Fruit fly (Drosophila melanogaster) whole organism, embryonic: ENCODE data around the gene CG15725.

Experiments
- CG10462 ChIP-seq: fragments of 200-800 bp; sonication (Bioruptor generic); optimal IDR thresholded peaks from 2 replicates; lab custom pipeline; 2016; ENCODE audit warnings: missing biosample characterization, missing genetic modification characterization
- CG11456 ChIP-seq: fragments of 200-800 bp; sonication (Bioruptor generic); IDR thresholded peaks from 3 replicates; pipeline ENCODE4 v1.3.6; 2022; ENCODE audit warnings: missing biosample characterization, missing genetic modification characterization
- CG11560 ChIP-seq: fragments of 200-800 bp; sonication (Bioruptor generic); IDR thresholded peaks from 3 replicates; pipeline ENCODE4 v1.3.6; 2022; ENCODE audit warnings: missing biosample characterization, missing genetic modification characterization
- CG12104 ChIP-seq: fragments of 200-800 bp; sonication (Bioruptor generic); optimal IDR thresholded peaks from 3 replicates; lab custom pipeline; 2016; ENCODE audit warnings: missing biosample characterization, missing genetic modification characterization
- CG12391 ChIP-seq: fragments of 200-800 bp; sonication (Bioruptor generic); optimal IDR thresholded peaks from 3 replicates; lab custom pipeline; 2018; ENCODE audit warnings: missing biosample characterization, mild to moderate bottlenecking, missing genetic modification characterization, moderate library complexity
- CG13424 ChIP-seq: fragments of 200-800 bp; sonication (Bioruptor generic); optimal IDR thresholded peaks from 2 replicates; lab custom pipeline; 2019; ENCODE audit warnings: missing biosample characterization, mild to moderate bottlenecking, missing genetic modification characterization, moderate library complexity
- CG14965 ChIP-seq: fragments of 200-800 bp; sonication (Bioruptor generic); optimal IDR thresholded peaks from 2 replicates; lab custom pipeline; 2016; ENCODE audit warnings: missing biosample characterization, missing genetic modification characterization, borderline replicate concordance
- CG15479 ChIP-seq: fragments of 200-800 bp; sonication (Bioruptor generic); optimal IDR thresholded peaks from 3 replicates; lab custom pipeline; 2019; ENCODE audit warnings: missing biosample characterization, mild to moderate bottlenecking, missing genetic modification characterization, moderate library complexity
- CG15696 ChIP-seq: fragments of 200-800 bp; sonication (Bioruptor generic); optimal IDR thresholded peaks from 2 replicates; lab custom pipeline; 2019; ENCODE audit warnings: missing biosample characterization, mild to moderate bottlenecking, missing genetic modification characterization, moderate library complexity
- CG1832 ChIP-seq: fragments of 200-800 bp; sonication (Bioruptor generic); optimal IDR thresholded peaks from 2 replicates; lab custom pipeline; 2017; ENCODE audit warnings: missing biosample characterization, mild to moderate bottlenecking, missing genetic modification characterization, inconsistent platforms
- CG30020 ChIP-seq: fragments of 200-800 bp; optimal IDR thresholded peaks from 2 replicates; lab custom pipeline; 2019; ENCODE audit warnings: missing biosample characterization, mild to moderate bottlenecking, missing genetic modification characterization, moderate library complexity
- CG30431 ChIP-seq: fragments of 200-800 bp; sonication (Bioruptor generic); optimal IDR thresholded peaks from 2 replicates; lab custom pipeline; 2017; ENCODE audit warnings: missing biosample characterization, missing genetic modification characterization
- CG3281 ChIP-seq: fragments of 200-800 bp; sonication (Bioruptor generic); optimal IDR thresholded peaks from 3 replicates; lab custom pipeline; 2017; ENCODE audit warnings: missing biosample characterization, mild to moderate bottlenecking, missing genetic modification characterization
- CG42726 ChIP-seq: fragments of 200-800 bp; sonication (Bioruptor generic); IDR thresholded peaks from 2 replicates; pipeline ENCODE4 v1.3.6; 2022; ENCODE audit warnings: missing biosample characterization, missing genetic modification characterization; ENCODE audit not compliant: partially characterized antibody
- CG5953 ChIP-seq: fragments of 200-800 bp; sonication (Bioruptor generic); IDR thresholded peaks from 2 replicates; pipeline ENCODE4 v1.3.6; 2022; ENCODE audit warnings: missing biosample characterization, missing genetic modification characterization
- CG7928 ChIP-seq: fragments of 200-800 bp; sonication (Bioruptor generic); optimal IDR thresholded peaks from 2 replicates; lab custom pipeline; 2017; ENCODE audit warnings: missing biosample characterization, mild to moderate bottlenecking, missing genetic modification characterization
- CG7987 ChIP-seq: fragments of 200-800 bp; sonication (Bioruptor generic); optimal IDR thresholded peaks from 2 replicates; lab custom pipeline; 2018; ENCODE audit warnings: missing biosample characterization, mild to moderate bottlenecking, missing genetic modification characterization, moderate library complexity
- CG8089 ChIP-seq: fragments of 200-800 bp; sonication (Bioruptor generic); optimal IDR thresholded peaks from 3 replicates; lab custom pipeline; 2016; ENCODE audit warnings: missing biosample characterization, missing genetic modification characterization
- CrebB ChIP-seq: fragments of 200-800 bp; sonication (Bioruptor generic); optimal IDR thresholded peaks from 3 replicates; lab custom pipeline; 2018; ENCODE audit warnings: missing biosample characterization, mild to moderate bottlenecking, missing genetic modification characterization
- D ChIP-seq, 2 experiments: fragments of 200-800 bp in 1 of 2; fragments of >200 bp in 1 of 2; sonication (Bioruptor generic) in 1 of 2; optimal IDR thresholded peaks; 2 replicates in 1 of 2; 3 replicates in 1 of 2; lab custom pipeline; 2017; ENCODE audit warnings: mild to moderate bottlenecking in 1 of 2, missing biosample characterization in 1 of 2, missing genetic modification characterization in 1 of 2, missing genetic modification reagents in 1 of 2
- Dip3 ChIP-seq: fragments of 200-800 bp; sonication (Bioruptor generic); optimal IDR thresholded peaks from 3 replicates; lab custom pipeline; 2016; ENCODE audit warnings: missing biosample characterization, missing genetic modification characterization
- ERR ChIP-seq: fragments of 200-800 bp; sonication (Bioruptor generic); optimal IDR thresholded peaks from 2 replicates; lab custom pipeline; 2016; ENCODE audit warnings: missing biosample characterization, missing genetic modification characterization
- HLH54F ChIP-seq: fragments of 200-800 bp; sonication (Bioruptor generic); optimal IDR thresholded peaks from 3 replicates; lab custom pipeline; 2016; ENCODE audit warnings: missing biosample characterization, missing genetic modification characterization
- HmgD ChIP-seq: fragments of 200-800 bp; sonication (Bioruptor generic); optimal IDR thresholded peaks from 3 replicates; lab custom pipeline; 2016; ENCODE audit warnings: missing biosample characterization, missing genetic modification characterization
- Mad ChIP-seq: fragments of 200-800 bp; sonication (Bioruptor generic); optimal IDR thresholded peaks from 2 replicates; lab custom pipeline; 2016; ENCODE audit warnings: missing biosample characterization, missing genetic modification characterization
- Oli ChIP-seq: fragments of 200-800 bp; sonication (Bioruptor generic); optimal IDR thresholded peaks from 2 replicates; lab custom pipeline; 2018; ENCODE audit warnings: missing biosample characterization, mild to moderate bottlenecking, missing genetic modification characterization, moderate library complexity
- Opbp ChIP-seq: fragments of 200-800 bp; sonication (Bioruptor generic); IDR thresholded peaks from 3 replicates; pipeline ENCODE4 v1.3.6; 2022; ENCODE audit warnings: missing biosample characterization, missing genetic modification characterization; ENCODE audit not compliant: partially characterized antibody
- Pdp1 ChIP-seq, 2 experiments: fragments of 200-800 bp; sonication (Bioruptor generic); optimal IDR thresholded peaks; 3 replicates each; lab custom pipeline; 2016; ENCODE audit warnings: missing biosample characterization in 2 of 2, missing genetic modification characterization in 2 of 2, mild to moderate bottlenecking in 1 of 2, moderate library complexity in 1 of 2
- Ptx1 ChIP-seq: fragments of 200-800 bp; sonication (Bioruptor generic); IDR thresholded peaks from 2 replicates; pipeline ENCODE4 v1.3.6; 2022; ENCODE audit warnings: missing biosample characterization, missing genetic modification characterization
- Rfx ChIP-seq: fragments of 200-800 bp; sonication (Bioruptor generic); IDR thresholded peaks from 2 replicates; pipeline ENCODE4 v1.3.6; 2022; ENCODE audit warnings: missing biosample characterization, missing genetic modification characterization
- Tbp ChIP-seq: fragments of >200 bp; optimal IDR thresholded peaks from 2 replicates; lab custom pipeline; 2018; ENCODE audit warnings: missing biosample characterization, missing genetic modification characterization
- YL-1 ChIP-seq: fragments of 200-800 bp; sonication (Bioruptor generic); optimal IDR thresholded peaks from 3 replicates; lab custom pipeline; 2017; ENCODE audit warnings: missing biosample characterization, mild to moderate bottlenecking, missing genetic modification characterization
- bowl ChIP-seq: fragments of 200-800 bp; sonication (Bioruptor generic); IDR thresholded peaks from 2 replicates; pipeline ENCODE4 v1.3.6; 2022; ENCODE audit warnings: missing biosample characterization, missing genetic modification characterization
- br ChIP-seq: fragments of >200 bp; optimal IDR thresholded peaks from 2 replicates; lab custom pipeline; 2017
- crol ChIP-seq: fragments of 200-800 bp; sonication (Bioruptor generic); IDR thresholded peaks from 2 replicates; pipeline ENCODE4 v1.3.6; 2022; ENCODE audit warnings: missing biosample characterization, missing genetic modification characterization
- dati ChIP-seq: fragments of 200-800 bp; sonication (Bioruptor generic); IDR thresholded peaks from 2 replicates; pipeline ENCODE4 v1.3.6; 2022; ENCODE audit warnings: missing biosample characterization, missing genetic modification characterization
- en ChIP-seq: fragments of 200-800 bp; sonication (Bioruptor generic); optimal IDR thresholded peaks from 2 replicates; lab custom pipeline; 2016; ENCODE audit warnings: missing biosample characterization, missing genetic modification characterization
- eve ChIP-seq, 2 experiments: fragments of >200 bp; optimal IDR thresholded peaks; 2 replicates each; lab custom pipeline; 2017; ENCODE audit warnings: missing biosample characterization in 2 of 2, missing genetic modification characterization in 2 of 2
- org-1 ChIP-seq: fragments of 200-800 bp; sonication (Bioruptor generic); optimal IDR thresholded peaks from 2 replicates; lab custom pipeline; 2017; ENCODE audit warnings: missing biosample characterization, missing genetic modification characterization
- phol ChIP-seq: fragments of 200-800 bp; sonication (Bioruptor generic); optimal IDR thresholded peaks from 3 replicates; lab custom pipeline; 2018; ENCODE audit warnings: missing biosample characterization, mild to moderate bottlenecking, missing genetic modification characterization, moderate library complexity
- pita ChIP-seq: fragments of 200-800 bp; sonication (Bioruptor generic); optimal IDR thresholded peaks from 2 replicates; lab custom pipeline; 2017; ENCODE audit warnings: missing biosample characterization, mild to moderate bottlenecking, missing genetic modification characterization
- prd ChIP-seq, 3 experiments: fragments of >200 bp in 2 of 3; fragments of 200-800 bp in 1 of 3; sonication (Bioruptor generic) in 1 of 3; optimal IDR thresholded peaks in 2 of 3; IDR thresholded peaks in 1 of 3; 2 replicates in 2 of 3; 3 replicates in 1 of 3; pipeline versions ENCODE4 v1.3.6 to Lab custom; 2017 to 2022; ENCODE audit warnings: missing biosample characterization in 1 of 3, missing genetic modification characterization in 1 of 3
- row ChIP-seq: fragments of 200-800 bp; sonication (Bioruptor generic); IDR thresholded peaks from 3 replicates; pipeline ENCODE4 v1.3.6; 2022; ENCODE audit warnings: missing biosample characterization, missing genetic modification characterization
- run ChIP-seq: fragments of 200-800 bp; sonication (Bioruptor generic); optimal IDR thresholded peaks from 3 replicates; lab custom pipeline; 2018; ENCODE audit warnings: missing biosample characterization, mild to moderate bottlenecking, missing genetic modification characterization
- sima ChIP-seq: fragments of 200-800 bp; sonication (Bioruptor generic); optimal IDR thresholded peaks from 2 replicates; lab custom pipeline; 2016; ENCODE audit warnings: missing biosample characterization, missing genetic modification characterization
- sob ChIP-seq: fragments of 200-800 bp; sonication (Bioruptor generic); IDR thresholded peaks from 2 replicates; pipeline ENCODE4 v1.3.6; 2022; ENCODE audit warnings: missing biosample characterization, missing genetic modification characterization
- stc ChIP-seq: fragments of 200-800 bp; sonication (Bioruptor generic); IDR thresholded peaks from 2 replicates; pipeline ENCODE4 v1.3.6; 2022; ENCODE audit warnings: missing biosample characterization, missing genetic modification characterization
- sug ChIP-seq: fragments of 200-800 bp; optimal IDR thresholded peaks from 2 replicates; lab custom pipeline; 2019; ENCODE audit warnings: missing biosample characterization, mild to moderate bottlenecking, missing genetic modification characterization, moderate library complexity
- tgo ChIP-seq: fragments of 200-800 bp; sonication (Bioruptor generic); IDR thresholded peaks from 3 replicates; pipeline ENCODE4 v1.3.6; 2022; ENCODE audit warnings: missing biosample characterization, missing genetic modification characterization
- twi ChIP-seq: fragments of 200-800 bp; optimal IDR thresholded peaks from 2 replicates; lab custom pipeline; 2019; ENCODE audit warnings: missing biosample characterization, mild to moderate bottlenecking, missing genetic modification characterization, moderate library complexity

The CG15725 gene

DNA sequence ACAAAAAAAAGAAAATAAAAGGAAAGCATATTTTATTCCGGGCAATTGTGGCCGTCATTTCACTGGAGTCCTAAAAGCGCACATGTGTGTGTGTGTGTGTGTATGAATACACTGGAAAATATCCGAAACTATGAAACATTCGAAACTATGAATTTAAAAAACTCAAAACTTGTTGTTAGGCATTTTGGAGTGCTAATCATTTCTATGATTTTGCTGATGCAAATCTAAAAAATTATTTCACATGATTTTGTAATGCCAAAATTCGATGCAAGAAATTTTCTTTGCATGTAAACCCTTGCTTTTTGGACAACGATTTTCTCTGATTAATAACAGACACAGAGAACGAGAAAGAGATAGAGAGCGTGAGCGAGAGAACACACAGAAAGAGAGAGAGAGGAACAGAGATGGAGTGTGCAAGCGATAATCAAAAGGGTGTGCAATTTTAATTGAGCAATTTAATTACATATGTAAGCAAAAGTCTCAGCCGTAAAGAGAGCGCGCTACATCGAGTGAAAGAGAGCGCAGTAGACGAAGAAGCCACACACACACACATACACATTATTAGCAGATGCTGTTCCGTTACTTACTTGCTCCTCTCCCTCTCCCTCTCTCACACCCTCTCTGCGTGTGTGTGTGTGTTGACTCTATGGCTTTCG, 6.4 kb upstream of the CG15725 start (continued):
- TF ChIP-seq crol (no peak), YL-1 (GFP tag; lab: Kevin White, UChicago) (no peak), run (tag; lab: Kevin White, UChicago) (no peak), CG30431 (GFP tag; lab: Kevin White, UChicago) (no peak), CG12391 (peak; percentile 40), CG3281 (peak; percentile 11), CG15479 (no peak), eve (GFP tag; optimal IDR thresholded peaks at IDR 0.05; lab: Kevin White, UChicago) (no peak), Ptx1 (GFP tag; lab: Robert Waterston, UW) (no peak), br (lab: Kevin White, UChicago) (no peak), en (GFP tag; lab: Kevin White, UChicago) (no peak), Dip3 (GFP tag; lab: Kevin White, UChicago) (no peak), twi (no peak), ERR (no peak), sug (peak; percentile 4), bowl (GFP tag; lab: Robert Waterston, UW) (no peak), CG11560 (tag; lab: Robert Waterston, UW) (no peak), Oli (tag; lab: Kevin White, UChicago) (peak; percentile 28), CG12104 (GFP tag; lab: Kevin White, UChicago) (peak; percentile 29), CG30020 (tag; lab: Kevin White, UChicago) (no peak), sima (GFP tag; lab: Kevin White, UChicago) (no peak), CG42726 (GFP tag; lab: Robert Waterston, UW) (no peak), row (GFP tag; lab: Robert Waterston, UW) (peak; percentile 77), CrebB (no peak), org-1 (GFP tag; lab: Kevin White, UChicago) (peak; percentile 4), sob (0 out of 2 replicates have a peak, but pooled peaks have one; percentile 20), CG8089 (GFP tag; lab: Kevin White, UChicago) (no peak), CG7987 (GFP tag; lab: Kevin White, UChicago) (no peak), dati (no peak), tgo (GFP tag; lab: Robert Waterston, UW) (peak; percentile 20; the same call in 2 of the 3 replicates), CG11456 (GFP tag; lab: Robert Waterston, UW) (no peak), HLH54F (GFP tag; lab: Kevin White, UChicago) (no peak), CG14965 (GFP tag; lab: Kevin White, UChicago) (no peak), prd (optimal IDR thresholded peaks at IDR 0.05; lab: Kevin White, UChicago) (no peak), prd (GFP tag; IDR thresholded peaks at IDR 0.05; lab: Robert Waterston, UW) (peak; percentile 73; the same call in 2 of the 3 replicates), CG5953 (GFP tag; lab: Robert Waterston, UW) (no peak), Tbp (GFP tag; lab: Kevin White, UChicago) (no peak), CG10462 (GFP tag; lab: Kevin White, UChicago) (no peak), pita (GFP tag; lab: Kevin White, UChicago) (no peak), Pdp1 (GFP tag; optimal IDR thresholded peaks at IDR 0.05; lab: Kevin White, UChicago) (peak; percentile 23 to 43), CG1832 (GFP tag; lab: Kevin White, UChicago) (peak; percentile 17), Rfx (peak; percentile 39; the same call in 1 of the 2 replicates), HmgD (GFP tag; lab: Kevin White, UChicago) (no peak), CG15696 (tag; lab: Kevin White, UChicago) (peak; percentile 22), phol (peak; percentile 42), Mad (GFP tag; lab: Kevin White, UChicago) (no peak), CG7928 (no peak), Opbp (no peak), CG13424 (tag; lab: Kevin White, UChicago) (peak; percentile 44), D (optimal IDR thresholded peaks at IDR 0.05; lab: Kevin White, UChicago) (no peak), D (GFP tag; optimal IDR thresholded peaks at IDR 0.05; lab: Kevin White, UChicago) (no peak), stc (GFP tag; lab: Robert Waterston, UW) (no peak)
